Worm (Caenorhabditis elegans) whole organism, L3 larva: Measurements from ENCODE around the gene rml-1.
"Not testable (repeated sequence)": the region's sequence is repeated elsewhere in the genome, so short reads cannot be mapped to it uniquely, and the experiment has no call there.

Source experiments
- R02D3.7 ChIP-seq: fragments of 150-350 bp; optimal IDR thresholded peaks from 2 replicates; lab custom pipeline; 2014; ENCODE audit warnings: missing biosample characterization, missing genetic modification characterization
- ZK546.5 ChIP-seq: sonication (generic microtip); optimal IDR thresholded peaks from 2 replicates; lab custom pipeline; 2017; ENCODE audit warnings: missing biosample characterization, missing genetic modification characterization
- aly-2 ChIP-seq: fragments of 150-350 bp; optimal IDR thresholded peaks from 2 replicates; lab custom pipeline; 2014; ENCODE audit warnings: missing biosample characterization, missing genetic modification characterization
- ama-1 ChIP-seq: fragments of 150-350 bp; optimal IDR thresholded peaks from 2 replicates; lab custom pipeline; 2018
- ceh-28 ChIP-seq: fragments of 150-350 bp; optimal IDR thresholded peaks from 2 replicates; lab custom pipeline; 2014; ENCODE audit warnings: missing biosample characterization, missing genetic modification reagents, missing genetic modification characterization
- ceh-9 ChIP-seq: sonication (generic microtip); optimal IDR thresholded peaks from 2 replicates; lab custom pipeline; 2018; ENCODE audit warnings: missing biosample characterization, missing genetic modification characterization
- daf-12 ChIP-seq: fragments of 150-350 bp; optimal IDR thresholded peaks from 2 replicates; lab custom pipeline; 2014; ENCODE audit warnings: missing biosample characterization, missing genetic modification reagents, missing genetic modification characterization
- egl-27 ChIP-seq: sonication (generic microtip); optimal IDR thresholded peaks from 4 replicates; lab custom pipeline; 2017; ENCODE audit warnings: missing biosample characterization, missing genetic modification reagents, missing genetic modification characterization
- egl-5 ChIP-seq: fragments of 150-350 bp; optimal IDR thresholded peaks from 2 replicates; lab custom pipeline; 2017; ENCODE audit warnings: missing biosample characterization, missing genetic modification reagents, missing genetic modification characterization, inconsistent platforms
- elt-1 ChIP-seq: fragments of 150-350 bp; optimal IDR thresholded peaks from 2 replicates; lab custom pipeline; 2014; ENCODE audit warnings: missing biosample characterization, missing genetic modification characterization
- elt-2 ChIP-seq: sonication (generic microtip); optimal IDR thresholded peaks from 2 replicates; lab custom pipeline; 2016; ENCODE audit warnings: missing genetic modification reagents, mild to moderate bottlenecking, missing genetic modification characterization, missing compliant biosample characterization
- elt-3 ChIP-seq, 3 experiments: fragments of 150-350 bp in 1 of 3; sonication (generic microtip) in 2 of 3; optimal IDR thresholded peaks; 2 replicates in 2 of 3; 4 replicates in 1 of 3; lab custom pipeline; 2014 to 2017; ENCODE audit warnings: missing biosample characterization in 3 of 3, missing genetic modification characterization in 3 of 3
- fkh-10 ChIP-seq: sonication (generic microtip); optimal IDR thresholded peaks from 2 replicates; lab custom pipeline; 2017; ENCODE audit warnings: missing biosample characterization, missing genetic modification reagents, missing genetic modification characterization
- fkh-2 ChIP-seq: fragments of 150-350 bp; optimal IDR thresholded peaks from 2 replicates; lab custom pipeline; 2014; ENCODE audit warnings: missing biosample characterization, missing genetic modification reagents, missing genetic modification characterization
- fos-1 ChIP-seq: fragments of 150-350 bp; optimal IDR thresholded peaks from 2 replicates; lab custom pipeline; 2014; ENCODE audit warnings: missing biosample characterization, missing genetic modification characterization
- hmg-11 ChIP-seq: sonication (generic microtip); optimal IDR thresholded peaks from 2 replicates; lab custom pipeline; 2016; ENCODE audit warnings: missing genetic modification characterization, missing compliant biosample characterization
- jun-1 ChIP-seq: fragments of 150-350 bp; optimal IDR thresholded peaks from 2 replicates; lab custom pipeline; 2014; ENCODE audit warnings: missing biosample characterization, missing genetic modification reagents, missing genetic modification characterization
- lin-15B ChIP-seq: fragments of 150-350 bp; optimal IDR thresholded peaks from 2 replicates; lab custom pipeline; 2014; ENCODE audit warnings: missing biosample characterization, missing genetic modification characterization
- lsy-12 ChIP-seq: sonication (generic microtip); optimal IDR thresholded peaks from 2 replicates; lab custom pipeline; 2016; ENCODE audit warnings: mild to moderate bottlenecking, missing genetic modification characterization, missing compliant biosample characterization
- mdl-1 ChIP-seq: fragments of 150-350 bp; optimal IDR thresholded peaks from 2 replicates; lab custom pipeline; 2014; ENCODE audit warnings: missing biosample characterization, missing genetic modification characterization
- mml-1 ChIP-seq: fragments of 150-350 bp; sonication (generic microtip); optimal IDR thresholded peaks from 3 replicates; lab custom pipeline; 2014; ENCODE audit warnings: missing biosample characterization, missing genetic modification characterization
- nhr-11 ChIP-seq: fragments of 150-350 bp; optimal IDR thresholded peaks from 2 replicates; lab custom pipeline; 2014; ENCODE audit warnings: missing biosample characterization, missing genetic modification characterization
- nhr-12 ChIP-seq: fragments of 150-350 bp; optimal IDR thresholded peaks from 2 replicates; lab custom pipeline; 2014; ENCODE audit warnings: missing biosample characterization, missing genetic modification characterization
- nhr-23 ChIP-seq: fragments of 150-350 bp; optimal IDR thresholded peaks from 2 replicates; lab custom pipeline; 2014; ENCODE audit warnings: missing biosample characterization, missing genetic modification reagents, missing genetic modification characterization
- nhr-25 ChIP-seq: sonication (generic microtip); optimal IDR thresholded peaks from 2 replicates; lab custom pipeline; 2017; ENCODE audit warnings: missing biosample characterization, missing genetic modification characterization
- nhr-28 ChIP-seq: fragments of 150-350 bp; optimal IDR thresholded peaks from 2 replicates; lab custom pipeline; 2014; ENCODE audit warnings: missing biosample characterization, missing genetic modification characterization
- nhr-43 ChIP-seq: sonication (generic microtip); optimal IDR thresholded peaks from 2 replicates; lab custom pipeline; 2016; ENCODE audit warnings: mild to moderate bottlenecking, missing genetic modification characterization, missing compliant biosample characterization; ENCODE audit not compliant: poor library complexity, severe bottlenecking
- nhr-67 ChIP-seq: fragments of 150-350 bp; optimal IDR thresholded peaks from 2 replicates; lab custom pipeline; 2014; ENCODE audit warnings: missing biosample characterization, missing genetic modification characterization
- nhr-76 ChIP-seq: fragments of 150-350 bp; sonication (generic microtip); optimal IDR thresholded peaks from 5 replicates; lab custom pipeline; 2014; ENCODE audit warnings: missing biosample characterization, missing genetic modification characterization
- sea-2 ChIP-seq: fragments of 150-350 bp; sonication (generic microtip); optimal IDR thresholded peaks from 4 replicates; lab custom pipeline; 2014; ENCODE audit warnings: missing biosample characterization, missing genetic modification reagents, missing genetic modification characterization
- snpc-4 ChIP-seq: fragments of 150-350 bp; optimal IDR thresholded peaks from 2 replicates; lab custom pipeline; 2014; ENCODE audit warnings: missing biosample characterization, missing genetic modification characterization
- tbx-2 ChIP-seq: sonication (generic microtip); optimal IDR thresholded peaks from 2 replicates; lab custom pipeline; 2016; ENCODE audit warnings: mild to moderate bottlenecking, missing genetic modification characterization, missing compliant biosample characterization
- unc-62 ChIP-seq: fragments of 150-350 bp; sonication (generic microtip); optimal IDR thresholded peaks from 4 replicates; lab custom pipeline; 2014; ENCODE audit warnings: missing biosample characterization, missing genetic modification reagents, missing genetic modification characterization
- ztf-11 ChIP-seq: fragments of 150-350 bp; optimal IDR thresholded peaks from 2 replicates; lab custom pipeline; 2014; ENCODE audit warnings: missing biosample characterization, missing genetic modification characterization
- ztf-4 ChIP-seq: fragments of 150-350 bp; optimal IDR thresholded peaks from 2 replicates; lab custom pipeline; 2014; ENCODE audit warnings: missing biosample characterization, missing genetic modification characterization

Gene rml-1

DNA sequence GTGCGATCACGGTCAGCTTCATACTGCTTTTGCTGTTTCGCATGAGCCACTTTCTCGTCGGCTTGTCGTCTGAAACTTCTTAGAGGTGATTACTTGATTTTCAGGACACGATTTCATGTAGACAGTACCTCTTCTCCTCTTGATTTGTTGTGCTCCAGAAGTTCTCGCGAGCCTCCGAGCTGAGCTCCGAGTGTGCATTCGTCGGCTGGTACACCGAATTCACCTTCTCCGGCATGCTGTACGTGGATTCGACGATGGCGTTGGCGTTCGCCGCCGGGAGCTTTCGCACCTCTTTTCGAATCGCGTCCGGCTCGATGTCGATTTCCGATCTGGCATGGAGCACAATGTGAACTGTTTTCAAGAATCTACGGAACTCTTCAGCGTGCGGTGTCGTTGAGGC lies 6.9 kb downstream of the rml-1 start:
- TF ChIP-seq daf-12 (tag; lab: Kevin White, UChicago) (no peak), snpc-4 (no peak), unc-62 (no peak)

DNA sequence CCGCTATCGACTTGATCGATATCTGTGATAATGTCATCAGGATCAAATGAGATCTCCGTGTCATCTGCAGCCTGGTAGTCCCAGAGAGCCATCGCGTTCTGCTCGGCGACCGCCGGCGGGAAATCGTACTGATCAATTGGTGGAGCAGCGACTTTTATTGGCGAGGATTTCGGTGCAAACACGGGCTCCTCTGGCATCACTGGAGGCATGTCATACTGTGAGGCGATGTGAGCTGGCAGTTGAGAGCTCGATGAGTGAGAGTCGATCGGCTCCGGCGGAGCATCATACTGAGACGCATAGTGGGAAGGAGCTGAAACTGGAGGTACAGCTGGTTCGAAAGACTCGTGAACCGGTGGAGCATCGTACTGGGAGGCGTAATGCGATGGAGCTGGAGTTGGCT lies 8.2 kb downstream of the rml-1 start:
- TF ChIP-seq ZK546.5 (tag; lab: Kevin White, UChicago) (no peak), jun-1 (tag; lab: Kevin White, UChicago) (no peak), nhr-12 (tag; lab: Kevin White, UChicago) (no peak), hmg-11 (no peak), elt-1 (tag; lab: Kevin White, UChicago) (no peak), snpc-4 (no peak), lsy-12 (tag; lab: Kevin White, UChicago) (no peak), elt-2 (tag; lab: Kevin White, UChicago) (no peak), nhr-28 (tag; lab: Kevin White, UChicago) (no peak), nhr-23 (tag; lab: Kevin White, UChicago) (no peak), unc-62 (no peak), egl-27 (no peak), ama-1 (lab: Kevin White, UChicago) (no peak), ceh-9 (tag; lab: Kevin White, UChicago) (no peak), tbx-2 (tag; lab: Kevin White, UChicago) (no peak), lin-15B (tag; lab: Kevin White, UChicago) (no peak), fkh-2 (tag; lab: Kevin White, UChicago) (no peak), ztf-11 (tag; lab: Kevin White, UChicago) (no peak), ceh-28 (tag; lab: Kevin White, UChicago) (no peak), nhr-25 (tag; lab: Kevin White, UChicago) (no peak)
- TF ChIP-seq, all 47 proteins: peak for 0

DNA sequence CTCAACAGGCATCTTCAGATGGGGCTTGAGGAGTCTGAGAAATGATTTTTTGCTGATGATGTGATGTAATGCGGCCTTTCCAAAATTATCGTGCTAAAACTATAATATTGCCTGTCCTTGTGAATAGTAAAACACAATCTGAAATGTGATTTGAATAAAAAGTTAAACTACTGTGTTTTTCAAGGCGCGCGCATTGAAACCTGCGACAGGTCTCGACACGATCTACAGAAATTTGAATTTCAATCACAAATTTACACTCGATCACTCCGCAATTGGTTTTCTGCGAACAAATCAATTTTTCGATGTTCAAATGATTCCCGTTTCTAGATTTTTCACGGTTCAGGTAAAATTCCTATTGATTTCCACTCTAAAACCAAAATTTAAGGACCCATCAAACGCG lies 12.2 kb downstream of the rml-1 start, which contains the start of gene toca-2:
TSS of gene toca-2 (plus strand) at position 208 of the 400 bp plus-strand sequence.
- TF ChIP-seq aly-2 (tag; lab: Kevin White, UChicago) (no peak), hmg-11 (no peak)
- TF ChIP-seq, all 47 proteins: peak for 0

- TF ChIP-seq ztf-11 (tag; lab: Kevin White, UChicago); nhr-25 (tag; lab: Kevin White, UChicago); ztf-4: not testable (repeated sequence)
These were observed 16.7 kb downstream of the rml-1 start, which contains the start of gene mlc-7 for ce11 chrIII:13751144-13751543. Gene mlc-7 (plus strand): TSS chrIII:13751444.

- TF ChIP-seq R02D3.7 (tag; lab: Kevin White, UChicago) (no peak), ZK546.5 (tag; lab: Kevin White, UChicago) (no peak), fos-1 (tag; lab: Kevin White, UChicago) (no peak), elt-2 (tag; lab: Kevin White, UChicago) (no peak), ceh-9 (tag; lab: Kevin White, UChicago) (no peak), ztf-11 (tag; lab: Kevin White, UChicago) (no peak), ztf-4 (no peak), sea-2 (no peak), unc-62 (no peak), nhr-43 (no peak), fkh-2 (tag; lab: Kevin White, UChicago) (no peak), nhr-67 (tag; lab: Kevin White, UChicago) (no peak)
These were observed 19.6 kb downstream of the rml-1 start, which contains the start of gene K08E3.2 for ce11 chrIII:13748312-13748711. Gene K08E3.2 (minus strand): TSS chrIII:13748686.

DNA sequence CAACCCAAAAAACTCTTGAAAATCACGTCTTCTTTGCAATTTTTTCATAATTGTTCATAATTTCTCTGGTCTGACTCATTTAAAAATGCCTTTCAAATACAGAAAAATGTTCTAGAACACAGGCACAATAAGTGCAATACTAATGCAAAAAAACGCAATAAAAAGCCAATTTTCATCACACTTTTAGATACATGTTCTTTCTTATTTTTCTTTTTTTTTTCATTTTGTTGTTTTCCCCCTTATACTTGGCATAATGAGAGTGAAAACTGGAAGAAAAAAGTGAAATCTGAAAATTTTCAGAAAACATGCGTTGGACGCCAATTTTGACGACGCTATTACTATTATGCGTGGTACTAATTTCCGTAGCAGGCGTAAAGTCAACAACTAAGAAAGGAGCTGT lies 24.0 kb downstream of the rml-1 start, which contains the start of gene tyr-2:
TSS of gene tyr-2 (plus strand) at position 301 of the 400 bp plus-strand sequence.
- TF ChIP-seq elt-1 (tag; lab: Kevin White, UChicago): no peak
- TF ChIP-seq sea-2: no peak
- no peak for TF ChIP-seq daf-12 (tag; lab: Kevin White, UChicago)
- TF ChIP-seq R02D3.7 (tag; lab: Kevin White, UChicago): no peak
- no peak for TF ChIP-seq nhr-67 (tag; lab: Kevin White, UChicago)
- no peak for TF ChIP-seq mml-1
- TF ChIP-seq elt-3 (tag; optimal IDR thresholded peaks at IDR 0.05; lab: Kevin White, UChicago): no peak
- no peak for TF ChIP-seq nhr-76
- TF ChIP-seq fkh-10: no peak
- TF ChIP-seq tbx-2 (tag; lab: Kevin White, UChicago): no peak
- no peak for TF ChIP-seq egl-5 (tag; lab: Kevin White, UChicago)
- no peak for TF ChIP-seq nhr-11 (tag; lab: Kevin White, UChicago)
- no peak for TF ChIP-seq nhr-43
- TF ChIP-seq mdl-1 (tag; lab: Kevin White, UChicago): no peak
- no peak for TF ChIP-seq fos-1 (tag; lab: Kevin White, UChicago)
- TF ChIP-seq snpc-4: no peak
- TF ChIP-seq lin-15B (tag; lab: Kevin White, UChicago): no peak
- TF ChIP-seq ztf-4: no peak
